Worm (Caenorhabditis elegans) whole organism, L4/young adult: ENCODE results near the gene rpn-13.

ENCODE experiments used
- W03F9.2 ChIP-seq: fragments of 150-350 bp; optimal IDR thresholded peaks from 2 replicates; lab custom pipeline; 2014; ENCODE audit warnings: missing biosample characterization, missing genetic modification characterization
- dao-5 ChIP-seq: sonication (generic microtip); optimal IDR thresholded peaks from 2 replicates; lab custom pipeline; 2016; ENCODE audit warnings: missing genotype, missing genetic modification characterization, moderate library complexity, missing compliant biosample characterization
- him-1 ChIP-seq: sonication (generic microtip); optimal IDR thresholded peaks from 2 replicates; lab custom pipeline; 2016; ENCODE audit warnings: missing genotype, missing genetic modification reagents, missing genetic modification characterization, missing compliant biosample characterization

- TF ChIP-seq W03F9.2 (tag; lab: Kevin White, UChicago) = no peak
- no peak for TF ChIP-seq him-1 (tag; lab: Kevin White, UChicago)
- TF ChIP-seq dao-5 (tag; lab: Kevin White, UChicago) = no peak
Observed at ce11 chrIII:6358704-6359103, 17.0 kb upstream of the rpn-13 start.
